Fruit fly (Drosophila melanogaster) S2 (cell line): ENCODE results near the gene CG7910.
"Not testable (repeated sequence)": the region's sequence is repeated elsewhere in the genome, so short reads cannot be mapped to it uniquely, and the experiment has no call there.

ENCODE experiments used
- CG8478 ChIP-seq: fragments of >200 bp; optimal IDR thresholded peaks from 2 replicates; lab custom pipeline; 2018
- CTCF ChIP-seq, 2 experiments: fragments of >200 bp; optimal IDR thresholded peaks; 2 replicates each; lab custom pipeline; 2018

Gene CG7910

dm6 chr3R:8086952-8087351 lies at the start of gene CG7910:
TSS of gene CG7910 (plus strand) at chr3R:8087252.
- TF ChIP-seq CTCF (optimal IDR thresholded peaks at IDR 0.05; lab: Kevin White, UChicago) (no peak), CG8478 (lab: Kevin White, UChicago) (no peak)

- TF ChIP-seq CG8478 (lab: Kevin White, UChicago) (no peak), CTCF (optimal IDR thresholded peaks at IDR 0.05; lab: Kevin White, UChicago) (no peak)
These were observed 49.2 kb upstream of the CG7910 start for dm6 chr3R:8037896-8038295.

DNA sequence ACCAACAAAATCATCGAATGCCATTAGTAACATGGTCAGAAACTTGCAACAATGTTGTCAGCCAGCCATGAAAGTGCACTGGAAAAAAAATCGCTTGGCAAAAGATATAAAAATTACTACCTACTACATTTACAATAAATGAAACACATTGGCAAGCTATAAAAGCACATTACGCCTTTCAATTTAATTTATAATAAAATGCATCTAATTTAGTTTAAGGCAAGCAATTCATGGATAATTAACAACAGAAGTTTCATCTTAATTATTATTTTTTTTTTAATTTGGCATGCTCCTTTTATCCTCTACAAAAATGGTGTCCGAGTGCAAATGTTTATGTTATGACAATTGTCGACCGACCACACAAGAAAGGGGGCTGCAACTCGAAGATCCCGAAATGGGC lies 48.1 kb upstream of the CG7910 start:
- TF ChIP-seq CTCF (optimal IDR thresholded peaks at IDR 0.05; lab: Kevin White, UChicago) (no peak), CG8478 (lab: Kevin White, UChicago) (no peak)

DNA sequence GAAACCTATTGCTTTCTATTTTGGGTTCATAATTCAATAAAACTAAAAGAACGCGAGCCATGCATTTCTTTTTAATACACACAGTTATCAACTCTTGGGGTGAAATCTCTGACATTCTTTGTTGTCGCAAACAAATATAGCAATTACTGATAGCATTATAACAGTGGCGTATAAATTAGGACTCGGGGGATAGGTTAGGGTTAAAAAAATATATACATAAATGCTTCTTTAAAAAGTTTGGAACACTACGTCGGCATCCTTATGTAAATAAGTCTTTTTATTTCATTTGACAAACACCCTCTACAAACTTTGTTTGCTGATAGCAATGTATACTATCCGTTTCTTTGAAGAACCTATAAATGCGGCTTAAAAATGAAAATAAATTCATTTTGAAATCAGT lies 46.2 kb upstream of the CG7910 start, which contains the start of gene CG43060:
Gene CG43060, plus strand, starts transcription at position 382 of the 400 bp plus-strand sequence.
- TF ChIP-seq CG8478 (lab: Kevin White, UChicago) (no peak), CTCF (optimal IDR thresholded peaks at IDR 0.05; lab: Kevin White, UChicago) (no peak)

DNA sequence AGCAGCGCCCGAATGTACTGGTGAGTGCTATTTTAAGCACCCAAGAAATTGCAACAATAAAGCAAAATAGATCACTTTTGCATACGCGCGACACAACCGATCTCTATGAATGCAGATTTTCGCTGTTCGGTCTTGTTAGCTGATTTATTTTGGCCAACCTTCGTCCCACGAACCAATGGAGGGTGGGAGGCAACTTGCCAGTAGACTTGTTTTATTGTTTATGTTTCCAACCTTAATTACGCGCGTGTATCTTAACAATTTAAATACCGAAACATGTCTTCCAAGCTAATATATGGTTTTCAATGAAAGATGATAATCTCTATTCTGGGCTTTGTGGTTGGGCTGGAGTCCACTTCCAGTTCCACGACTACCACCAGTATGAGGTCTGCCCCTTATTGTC lies 38.2 kb upstream of the CG7910 start, which contains the start of gene CG43618:
Gene CG43618, plus strand, starts transcription at position 301 of the 400 bp plus-strand sequence.
- TF ChIP-seq CG8478 (lab: Kevin White, UChicago); CTCF (optimal IDR thresholded peaks at IDR 0.05; lab: Kevin White, UChicago): not testable (repeated sequence)

- TF ChIP-seq CTCF (optimal IDR thresholded peaks at IDR 0.05; lab: Kevin White, UChicago); CG8478 (lab: Kevin White, UChicago): not testable (repeated sequence)
These were observed 37.7 kb upstream of the CG7910 start, which contains the start of gene CG43061 for dm6 chr3R:8049373-8049772. TSS of gene CG43061 (plus strand) at chr3R:8049673.

DNA sequence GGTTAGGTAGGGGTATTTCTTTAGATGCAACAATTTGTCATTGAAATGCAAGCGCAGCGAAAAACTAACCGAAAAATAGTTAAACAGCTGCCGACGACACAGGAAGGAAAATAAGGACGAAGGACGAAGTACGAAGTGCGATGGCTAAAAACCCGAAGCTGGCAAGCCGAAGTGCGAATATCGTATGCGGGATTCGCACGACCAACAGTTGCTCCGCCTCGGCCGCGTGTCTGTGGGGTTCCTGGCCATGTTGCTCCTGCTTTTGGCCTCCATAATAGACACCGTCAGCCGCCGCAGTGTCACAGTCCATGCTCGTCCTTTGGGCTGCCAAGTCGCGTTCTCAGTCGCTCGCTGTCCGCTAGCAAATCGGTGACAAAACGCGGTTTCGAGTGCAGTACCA lies 28.1 kb upstream of the CG7910 start, which contains the start of gene mAChR-B:
Gene mAChR-B, plus strand, starts transcription at position 301 of the 400 bp plus-strand sequence.
- TF ChIP-seq CTCF (optimal IDR thresholded peaks at IDR 0.05; lab: Kevin White, UChicago) (no peak), CG8478 (lab: Kevin White, UChicago) (no peak)

- TF ChIP-seq CG8478 (lab: Kevin White, UChicago): no peak
- no peak for TF ChIP-seq CTCF (optimal IDR thresholded peaks at IDR 0.05; lab: Kevin White, UChicago)
These were observed 14.4 kb upstream of the CG7910 start for dm6 chr3R:8072635-8073034.

DNA sequence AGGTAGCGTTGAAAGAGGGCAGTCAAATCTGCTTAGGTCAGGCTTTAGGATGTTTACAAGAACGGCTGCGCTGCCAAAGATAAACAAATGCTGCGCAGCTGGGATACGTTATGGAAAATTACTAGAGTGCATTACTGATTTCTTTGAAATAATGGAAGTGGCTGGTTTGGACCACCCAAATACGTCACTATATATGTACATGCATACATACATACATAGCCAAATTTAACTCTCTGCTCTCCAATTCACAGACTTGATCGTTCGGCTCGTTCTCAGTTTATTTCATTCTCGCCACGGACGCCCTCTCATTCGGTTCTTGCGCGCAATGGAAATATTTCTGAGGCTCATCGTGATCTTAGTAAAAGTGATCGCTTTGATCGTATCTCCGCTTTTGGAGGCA lies 6.8 kb downstream of the CG7910 start, which contains the start of gene CG7900:
Gene CG7900, plus strand, starts transcription at position 301 of the 400 bp plus-strand sequence.
- not testable (repeated sequence) for TF ChIP-seq CTCF (optimal IDR thresholded peaks at IDR 0.05; lab: Kevin White, UChicago); CG8478 (lab: Kevin White, UChicago)

- TF ChIP-seq CTCF (optimal IDR thresholded peaks at IDR 0.05; lab: Kevin White, UChicago) (peak in 1 of 2 experiments; percentile 33), CG8478 (lab: Kevin White, UChicago) (no peak)
These were observed 18.1 kb downstream of the CG7910 start, which contains the start of gene puc for dm6 chr3R:8105088-8105542. TSS of gene puc (plus strand) at chr3R:8105332.

DNA sequence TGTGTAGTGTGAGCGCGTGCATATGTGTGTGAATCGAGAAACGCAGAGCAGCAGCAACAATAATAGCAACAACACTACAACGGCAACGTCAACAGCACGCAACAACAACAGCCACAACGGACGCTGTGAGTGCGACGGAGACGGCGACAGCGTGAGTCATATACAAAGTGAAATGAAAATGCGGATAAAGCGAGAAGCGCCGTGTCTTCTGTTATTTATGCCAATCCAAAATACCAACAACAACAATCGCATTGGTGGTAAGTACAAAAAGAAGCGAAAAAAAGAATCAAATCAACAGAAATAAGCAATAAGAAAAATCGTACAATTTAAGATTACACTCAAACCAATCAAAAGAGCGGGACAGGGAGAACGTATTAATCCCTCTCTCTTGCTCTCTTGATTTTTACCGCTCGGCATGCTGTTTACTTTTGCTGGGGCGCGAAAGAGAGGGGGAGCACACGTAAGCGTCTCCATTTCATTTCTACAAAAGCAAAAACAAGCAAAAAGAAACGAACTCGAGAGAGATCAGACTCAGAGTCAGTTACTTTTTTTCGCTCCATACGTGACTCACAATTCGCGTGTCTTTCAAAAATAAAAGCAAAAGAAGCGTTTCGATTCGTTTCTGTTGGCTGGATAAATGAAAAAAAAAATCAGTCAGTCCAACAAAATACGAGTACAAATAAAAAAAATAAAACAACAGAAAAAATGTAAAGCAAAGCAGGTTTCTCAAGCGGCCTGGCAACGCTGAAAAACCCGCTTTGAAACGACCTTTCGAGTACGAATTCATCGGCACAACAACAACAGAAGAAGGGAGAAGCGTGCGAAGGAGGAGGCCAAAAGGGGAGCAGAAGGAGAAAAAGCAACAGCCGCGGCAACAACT lies 19.0 kb downstream of the CG7910 start:
- TF ChIP-seq CG8478 (lab: Kevin White, UChicago): no peak
- no peak for TF ChIP-seq CTCF (optimal IDR thresholded peaks at IDR 0.05; lab: Kevin White, UChicago)

dm6 chr3R:8106909-8107841 lies 20.1 kb downstream of the CG7910 start:
- TF ChIP-seq CTCF (optimal IDR thresholded peaks at IDR 0.05; lab: Kevin White, UChicago): no peak
- TF ChIP-seq CG8478 (lab: Kevin White, UChicago): no peak

DNA sequence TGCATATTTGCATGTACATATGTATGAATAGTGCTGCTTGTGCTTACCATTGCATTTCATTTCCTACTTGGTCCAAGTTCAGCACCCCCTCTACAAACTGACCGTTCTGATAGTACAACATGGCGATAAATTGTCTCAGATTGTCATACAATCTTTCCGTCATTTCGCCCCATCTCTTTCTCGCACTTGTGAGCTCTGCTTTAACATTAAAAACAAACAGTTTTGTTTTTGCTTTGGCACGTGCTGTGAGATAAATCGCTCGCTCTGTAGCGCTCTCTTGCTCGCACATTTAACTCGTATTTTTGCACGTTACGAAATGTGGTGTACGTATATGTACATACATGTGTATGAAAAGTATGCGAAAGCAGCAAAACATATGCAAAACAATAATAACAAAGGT lies 21.7 kb downstream of the CG7910 start:
- TF ChIP-seq CG8478 (lab: Kevin White, UChicago): no peak
- TF ChIP-seq CTCF (optimal IDR thresholded peaks at IDR 0.05; lab: Kevin White, UChicago): no peak

- TF ChIP-seq CTCF (optimal IDR thresholded peaks at IDR 0.05; lab: Kevin White, UChicago): no peak
- no peak for TF ChIP-seq CG8478 (lab: Kevin White, UChicago)
These were observed 22.7 kb downstream of the CG7910 start for dm6 chr3R:8109782-8110181.
